Fruit fly (Drosophila melanogaster) whole organism, embryonic: Measurements from ENCODE around the gene CG6163.

Source experiments
- Adf1 ChIP-seq: fragments of 200-800 bp; sonication (Bioruptor generic); IDR thresholded peaks from 2 replicates; pipeline ENCODE4 v1.3.6; 2022; ENCODE audit warnings: missing biosample characterization, missing genetic modification characterization
- Awh ChIP-seq: fragments of 200-800 bp; sonication (Bioruptor generic); IDR thresholded peaks from 2 replicates; pipeline ENCODE4, ENCODE4 v1.3.6; 2022; ENCODE audit warnings: missing biosample characterization, missing genetic modification characterization
- CG10321 ChIP-seq: fragments of 200-800 bp; sonication (Bioruptor generic); IDR thresholded peaks from 2 replicates; pipeline ENCODE4 v1.3.6; 2022; ENCODE audit warnings: missing biosample characterization, missing genetic modification characterization
- CG11560 ChIP-seq: fragments of 200-800 bp; sonication (Bioruptor generic); IDR thresholded peaks from 3 replicates; pipeline ENCODE4 v1.3.6; 2022; ENCODE audit warnings: missing biosample characterization, missing genetic modification characterization
- CG12071 ChIP-seq: fragments of 200-800 bp; sonication (Bioruptor generic); optimal IDR thresholded peaks from 3 replicates; lab custom pipeline; 2018; ENCODE audit warnings: missing biosample characterization, mild to moderate bottlenecking, missing genetic modification characterization
- CG13296 ChIP-seq: fragments of 200-800 bp; sonication (Bioruptor generic); optimal IDR thresholded peaks from 3 replicates; lab custom pipeline; 2018; ENCODE audit warnings: missing biosample characterization, mild to moderate bottlenecking, missing genetic modification characterization
- CG14050 ChIP-seq: fragments of 200-800 bp; sonication (Bioruptor generic); IDR thresholded peaks from 3 replicates; pipeline ENCODE4 v1.3.6; 2022; ENCODE audit warnings: missing biosample characterization, missing genetic modification characterization
- CG15479 ChIP-seq: fragments of 200-800 bp; sonication (Bioruptor generic); optimal IDR thresholded peaks from 3 replicates; lab custom pipeline; 2019; ENCODE audit warnings: missing biosample characterization, mild to moderate bottlenecking, missing genetic modification characterization, moderate library complexity
- CG15601 ChIP-seq: fragments of 200-800 bp; sonication (Bioruptor generic); optimal IDR thresholded peaks from 3 replicates; lab custom pipeline; 2019; ENCODE audit warnings: missing biosample characterization, mild to moderate bottlenecking, missing genetic modification characterization, moderate library complexity
- CG1647 ChIP-seq: fragments of 200-800 bp; sonication (Bioruptor generic); optimal IDR thresholded peaks from 3 replicates; lab custom pipeline; 2016; ENCODE audit warnings: missing biosample characterization, missing genetic modification characterization
- CG17829 ChIP-seq: fragments of 200-800 bp; optimal IDR thresholded peaks from 2 replicates; lab custom pipeline; 2019; ENCODE audit warnings: missing biosample characterization, mild to moderate bottlenecking, missing genetic modification characterization, moderate library complexity
- CG3281 ChIP-seq: fragments of 200-800 bp; sonication (Bioruptor generic); optimal IDR thresholded peaks from 3 replicates; lab custom pipeline; 2017; ENCODE audit warnings: missing biosample characterization, mild to moderate bottlenecking, missing genetic modification characterization
- CG3726 ChIP-seq: fragments of 200-800 bp; sonication (Bioruptor generic); IDR thresholded peaks from 3 replicates; pipeline ENCODE4, ENCODE4 v1.3.6; 2022; ENCODE audit warnings: missing biosample characterization, missing genetic modification characterization
- CG5245 ChIP-seq: fragments of 200-800 bp; sonication (Bioruptor generic); optimal IDR thresholded peaks from 3 replicates; lab custom pipeline; 2016; ENCODE audit warnings: missing biosample characterization, missing genetic modification characterization
- CG6854 ChIP-seq: fragments of 200-800 bp; sonication (Bioruptor generic); optimal IDR thresholded peaks from 3 replicates; lab custom pipeline; 2017; ENCODE audit warnings: missing biosample characterization, mild to moderate bottlenecking, missing genetic modification characterization
- CG8089 ChIP-seq: fragments of 200-800 bp; sonication (Bioruptor generic); optimal IDR thresholded peaks from 3 replicates; lab custom pipeline; 2016; ENCODE audit warnings: missing biosample characterization, missing genetic modification characterization
- CG8924 ChIP-seq: fragments of 200-800 bp; optimal IDR thresholded peaks from 3 replicates; lab custom pipeline; 2019; ENCODE audit warnings: missing biosample characterization, mild to moderate bottlenecking, missing genetic modification characterization, moderate library complexity
- CG9797 ChIP-seq: fragments of 200-800 bp; sonication (Bioruptor generic); optimal IDR thresholded peaks from 3 replicates; lab custom pipeline; 2018; ENCODE audit warnings: missing biosample characterization, mild to moderate bottlenecking, missing genetic modification characterization
- CkIIα-i1 ChIP-seq: fragments of 200-800 bp; sonication (Bioruptor generic); IDR thresholded peaks from 2 replicates; pipeline ENCODE4 v1.3.6; 2022; ENCODE audit warnings: missing biosample characterization, missing genetic modification characterization
- Dad ChIP-seq: fragments of 200-800 bp; sonication (Bioruptor generic); optimal IDR thresholded peaks from 3 replicates; lab custom pipeline; 2016; ENCODE audit warnings: missing biosample characterization, missing genetic modification characterization
- Dip2 ChIP-seq: fragments of 200-800 bp; sonication (Bioruptor generic); IDR thresholded peaks from 2 replicates; pipeline ENCODE4 v1.3.6; 2022; ENCODE audit warnings: missing biosample characterization, missing genetic modification characterization
- Dref ChIP-seq: fragments of 200-800 bp; sonication (Bioruptor generic); IDR thresholded peaks from 2 replicates; pipeline ENCODE4 v1.3.6; 2022; ENCODE audit warnings: missing biosample characterization, missing genetic modification characterization
- E2f1 ChIP-seq: fragments of 200-800 bp; sonication (Bioruptor generic); IDR thresholded peaks from 2 replicates; pipeline ENCODE4 v1.3.6; 2022; ENCODE audit warnings: missing biosample characterization, missing genetic modification characterization
- Eip74EF ChIP-seq, 2 experiments: fragments of 200-800 bp in 1 of 2; fragments of >200 bp in 1 of 2; sonication (Bioruptor generic) in 1 of 2; optimal IDR thresholded peaks; 2 replicates each; lab custom pipeline; 2017 to 2019; ENCODE audit warnings: missing biosample characterization in 2 of 2, missing genetic modification characterization in 2 of 2, mild to moderate bottlenecking in 1 of 2, moderate library complexity in 1 of 2
- Gsc ChIP-seq: fragments of 200-800 bp; sonication (Bioruptor generic); IDR thresholded peaks from 2 replicates; pipeline ENCODE4 v1.3.6; 2022; ENCODE audit warnings: missing biosample characterization, missing genetic modification characterization
- Hr3 ChIP-seq: fragments of 200-800 bp; sonication (Bioruptor generic); optimal IDR thresholded peaks from 3 replicates; lab custom pipeline; 2016; ENCODE audit warnings: missing biosample characterization, missing genetic modification characterization
- Hr39 ChIP-seq: fragments of >200 bp; optimal IDR thresholded peaks from 2 replicates; lab custom pipeline; 2017
- Myb ChIP-seq: fragments of 200-800 bp; sonication (Bioruptor generic); optimal IDR thresholded peaks from 2 replicates; lab custom pipeline; 2016; ENCODE audit warnings: missing biosample characterization, missing genetic modification characterization
- NC2α ChIP-seq: fragments of 200-800 bp; sonication (Bioruptor generic); optimal IDR thresholded peaks from 2 replicates; lab custom pipeline; 2016; ENCODE audit warnings: missing biosample characterization, missing genetic modification characterization
- Neu2 ChIP-seq: fragments of 200-800 bp; sonication (Bioruptor generic); optimal IDR thresholded peaks from 3 replicates; lab custom pipeline; 2016; ENCODE audit warnings: missing biosample characterization, missing genetic modification characterization, borderline replicate concordance
- Nf-YC ChIP-seq: fragments of 200-800 bp; optimal IDR thresholded peaks from 3 replicates; lab custom pipeline; 2019; ENCODE audit warnings: missing biosample characterization, mild to moderate bottlenecking, missing genetic modification characterization, moderate library complexity
- PHDP ChIP-seq: fragments of 200-800 bp; sonication (Bioruptor generic); optimal IDR thresholded peaks from 3 replicates; lab custom pipeline; 2018; ENCODE audit warnings: missing biosample characterization, mild to moderate bottlenecking, missing genetic modification characterization, moderate library complexity
- Side ChIP-seq: fragments of 200-800 bp; sonication (Bioruptor generic); optimal IDR thresholded peaks from 2 replicates; lab custom pipeline; 2016; ENCODE audit warnings: missing biosample characterization, missing genetic modification characterization
- caup ChIP-seq: fragments of 200-800 bp; sonication (Bioruptor generic); optimal IDR thresholded peaks from 3 replicates; lab custom pipeline; 2017; ENCODE audit warnings: missing biosample characterization, mild to moderate bottlenecking, missing genetic modification characterization, moderate library complexity; ENCODE audit not compliant: severe bottlenecking
- dmrt99B ChIP-seq: fragments of 200-800 bp; sonication (Bioruptor generic); optimal IDR thresholded peaks from 2 replicates; lab custom pipeline; 2018; ENCODE audit warnings: missing biosample characterization, mild to moderate bottlenecking, missing genetic modification characterization, moderate library complexity
- en ChIP-seq: fragments of 200-800 bp; sonication (Bioruptor generic); optimal IDR thresholded peaks from 2 replicates; lab custom pipeline; 2016; ENCODE audit warnings: missing biosample characterization, missing genetic modification characterization
- ken ChIP-seq: fragments of 200-800 bp; sonication (Bioruptor generic); IDR thresholded peaks from 3 replicates; pipeline ENCODE4 v1.3.6; 2022; ENCODE audit warnings: missing biosample characterization, missing genetic modification characterization
- klu ChIP-seq: fragments of 200-800 bp; sonication (Bioruptor generic); IDR thresholded peaks from 2 replicates; pipeline ENCODE4 v1.3.6; 2022; ENCODE audit warnings: missing biosample characterization, missing genetic modification characterization
- knrl ChIP-seq: fragments of 200-800 bp; sonication (Bioruptor generic); IDR thresholded peaks from 3 replicates; pipeline ENCODE4 v1.3.6; 2022; ENCODE audit warnings: missing biosample characterization, missing genetic modification characterization; ENCODE audit not compliant: partially characterized antibody
- nerfin-2 ChIP-seq: fragments of 200-800 bp; sonication (Bioruptor generic); IDR thresholded peaks from 2 replicates; pipeline ENCODE4 v1.3.6; 2022; ENCODE audit warnings: missing biosample characterization, missing genetic modification characterization; ENCODE audit not compliant: partially characterized antibody
- otp ChIP-seq: fragments of 200-800 bp; sonication (Bioruptor generic); IDR thresholded peaks from 3 replicates; pipeline ENCODE4, ENCODE4 v1.3.6; 2022; ENCODE audit warnings: missing biosample characterization, missing genetic modification characterization
- pum ChIP-seq: fragments of 200-800 bp; sonication (Bioruptor generic); optimal IDR thresholded peaks from 2 replicates; lab custom pipeline; 2016; ENCODE audit warnings: missing biosample characterization, missing genetic modification characterization
- sc ChIP-seq, 3 experiments: fragments of >200 bp in 2 of 3; fragments of 200-800 bp in 1 of 3; sonication (Bioruptor generic) in 1 of 3; optimal IDR thresholded peaks; 2 replicates in 2 of 3; 3 replicates in 1 of 3; lab custom pipeline; 2017; ENCODE audit warnings: mild to moderate bottlenecking in 1 of 3, missing biosample characterization in 1 of 3, missing genetic modification characterization in 1 of 3, missing genetic modification reagents in 1 of 3
- sim ChIP-seq: fragments of 200-800 bp; sonication (Bioruptor generic); IDR thresholded peaks from 2 replicates; pipeline ENCODE4 v1.3.6; 2022; ENCODE audit warnings: missing biosample characterization, missing genetic modification characterization
- sisA ChIP-seq: fragments of 200-800 bp; sonication (Bioruptor generic); IDR thresholded peaks from 2 replicates; pipeline ENCODE4 v1.3.6; 2022; ENCODE audit warnings: missing biosample characterization, missing genetic modification characterization
- sr ChIP-seq: fragments of 200-800 bp; sonication (Bioruptor generic); IDR thresholded peaks from 3 replicates; pipeline ENCODE4 v1.3.6; 2022; ENCODE audit warnings: missing biosample characterization, missing genetic modification characterization
- tll ChIP-seq, 2 experiments: fragments of 200-800 bp in 1 of 2; fragments of >200 bp in 1 of 2; sonication (Bioruptor generic) in 1 of 2; optimal IDR thresholded peaks; 2 replicates each; lab custom pipeline; 2017 to 2019; ENCODE audit warnings: missing biosample characterization in 2 of 2, missing genetic modification characterization in 2 of 2, mild to moderate bottlenecking in 1 of 2, moderate library complexity in 1 of 2
- tup ChIP-seq: fragments of 200-800 bp; sonication (Bioruptor generic); optimal IDR thresholded peaks from 2 replicates; lab custom pipeline; 2016; ENCODE audit warnings: missing biosample characterization, mild to moderate bottlenecking, missing genetic modification characterization, moderate library complexity
- unpg ChIP-seq: fragments of 200-800 bp; sonication (Bioruptor generic); optimal IDR thresholded peaks from 3 replicates; lab custom pipeline; 2018; ENCODE audit warnings: missing biosample characterization, mild to moderate bottlenecking, missing genetic modification characterization, moderate library complexity

CG6163 gene

DNA sequence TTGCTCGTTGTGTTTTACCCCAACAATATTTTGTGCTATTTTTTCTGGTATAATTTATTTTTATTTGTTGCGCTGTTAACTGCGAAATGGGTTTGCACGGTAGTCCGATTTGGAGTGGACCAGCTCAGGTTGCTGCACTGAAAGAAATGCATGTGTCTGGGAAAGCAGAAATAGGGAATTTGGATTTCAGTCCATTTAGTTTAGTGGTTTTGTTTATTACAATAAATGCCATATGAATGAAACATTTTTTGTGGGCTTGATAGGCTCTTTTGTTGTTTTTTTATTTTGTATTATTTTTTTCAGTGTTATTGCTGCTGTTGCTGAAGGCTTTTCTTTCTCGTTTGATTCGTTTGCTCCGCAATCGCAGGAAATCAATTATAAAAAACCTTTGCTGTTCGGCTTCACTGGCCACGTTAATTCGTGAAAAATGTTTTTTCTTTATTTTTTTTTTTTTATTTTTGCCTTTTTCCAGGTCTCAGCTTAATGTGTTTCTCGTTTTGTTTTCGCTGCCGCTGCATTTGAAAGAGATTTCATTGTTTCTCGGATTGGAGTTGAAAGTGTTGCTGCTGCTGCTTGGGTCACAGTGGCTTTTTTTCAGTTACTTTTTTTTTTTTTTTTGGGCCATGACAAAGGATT is 38.9 kb downstream of the CG6163 start (continued):
- no peak for TF ChIP-seq tup
- no peak for TF ChIP-seq Hr39 (lab: Kevin White, UChicago)
- TF ChIP-seq CG5245 (GFP tag; lab: Kevin White, UChicago), result peak; percentile 83
- TF ChIP-seq Nf-YC, result no peak
- TF ChIP-seq sr (GFP tag; lab: Robert Waterston, UW), result peak; percentile 48; the same call in 1 of the 3 replicates
- peak; percentile 50; the same call in 1 of the 2 replicates for TF ChIP-seq Awh (GFP tag; lab: Robert Waterston, UW)
- TF ChIP-seq Adf1, result no peak
- TF ChIP-seq CG12071, result peak; percentile 60
- peak; percentile 48 for TF ChIP-seq Side (GFP tag; lab: Kevin White, UChicago)
- TF ChIP-seq CG8924 (tag; lab: Kevin White, UChicago), result peak; percentile 71
- peak; percentile 74 for TF ChIP-seq CG1647
- peak; percentile 84; the same call in 2 of the 3 replicates for TF ChIP-seq otp (GFP tag; lab: Robert Waterston, UW)
- peak; percentile 86 for TF ChIP-seq sisA (GFP tag; lab: Robert Waterston, UW)
- peak; percentile 29 for TF ChIP-seq CG13296 (GFP tag; lab: Kevin White, UChicago)
- TF ChIP-seq CG3726 (GFP tag; lab: Robert Waterston, UW), result peak; percentile 79
- TF ChIP-seq CG14050 (GFP tag; lab: Robert Waterston, UW), result peak; percentile 61
- TF ChIP-seq CG15601, result peak; percentile 60
- peak; percentile 18 for TF ChIP-seq Neu2 (GFP tag; lab: Kevin White, UChicago)
- TF ChIP-seq NC2α, result peak; percentile 71
- TF ChIP-seq klu (GFP tag; lab: Robert Waterston, UW), result no peak
- TF ChIP-seq Eip74EF (GFP tag; optimal IDR thresholded peaks at IDR 0.05; lab: Kevin White, UChicago), result peak in 1 of 2 experiments; percentile 35
- TF ChIP-seq ken, result peak; percentile 61; the same call in 2 of the 3 replicates
- no peak for TF ChIP-seq Dref (GFP tag; lab: Robert Waterston, UW)
- TF ChIP-seq Myb (GFP tag; lab: Kevin White, UChicago), result peak; percentile 21
- peak; percentile 79 for TF ChIP-seq PHDP
- no peak for TF ChIP-seq sc (optimal IDR thresholded peaks at IDR 0.05; lab: Kevin White, UChicago)
- peak; percentile 46 for TF ChIP-seq sc (GFP tag; optimal IDR thresholded peaks at IDR 0.05; lab: Kevin White, UChicago)
- TF ChIP-seq caup (GFP tag; lab: Kevin White, UChicago), result peak; percentile 46
- TF ChIP-seq CG15479 (GFP tag; lab: Kevin White, UChicago), result no peak
- no peak for TF ChIP-seq CG9797 (GFP tag; lab: Kevin White, UChicago)
- peak; percentile 71 for TF ChIP-seq Dad (GFP tag; lab: Kevin White, UChicago)
- TF ChIP-seq Dip2 (GFP tag; lab: Robert Waterston, UW), result no peak
- TF ChIP-seq CG8089 (GFP tag; lab: Kevin White, UChicago), result peak; percentile 82
- TF ChIP-seq pum (GFP tag; lab: Kevin White, UChicago), result peak; percentile 66
- TF ChIP-seq CG17829, result peak; percentile 81
- peak; percentile 77 for TF ChIP-seq unpg
- no peak for TF ChIP-seq tll (GFP tag; optimal IDR thresholded peaks at IDR 0.05; lab: Kevin White, UChicago)
- peak; percentile 17 for TF ChIP-seq CG6854 (GFP tag; lab: Kevin White, UChicago)
- no peak for TF ChIP-seq CkIIα-i1 (GFP tag; lab: Robert Waterston, UW)
- no peak for TF ChIP-seq CG11560 (tag; lab: Robert Waterston, UW)
- no peak for TF ChIP-seq CG10321 (GFP tag; lab: Robert Waterston, UW)
- TF ChIP-seq knrl (GFP tag; lab: Robert Waterston, UW), result no peak
- peak; percentile 86 for TF ChIP-seq dmrt99B (tag; lab: Kevin White, UChicago)
- TF ChIP-seq Gsc (GFP tag; lab: Robert Waterston, UW), result no peak; the same call in 1 of the 2 replicates
- TF ChIP-seq sim (GFP tag; lab: Robert Waterston, UW), result peak; percentile 73
- TF ChIP-seq Hr3 (GFP tag; lab: Kevin White, UChicago), result peak; percentile 64
- TF ChIP-seq nerfin-2 (GFP tag; lab: Robert Waterston, UW), result no peak
- peak; percentile 58 for TF ChIP-seq CG3281 (GFP tag; lab: Kevin White, UChicago)
- peak; percentile 67 for TF ChIP-seq E2f1 (GFP tag; lab: Robert Waterston, UW)
- peak; percentile 47 for TF ChIP-seq en (GFP tag; lab: Kevin White, UChicago)
